Worm (Caenorhabditis elegans) whole organism, L4 larva: ENCODE results near the gene cky-1.

ENCODE experiments used
- ceh-20 ChIP-seq: fragments of 200-800 bp; sonication (Bioruptor generic); IDR thresholded peaks from 2 replicates; pipeline ENCODE4 v1.3.6; 2022; ENCODE audit warnings: missing genetic modification reagents, missing genetic modification characterization, missing compliant biosample characterization
- nhr-28 ChIP-seq: fragments of 150-350 bp; optimal IDR thresholded peaks from 2 replicates; lab custom pipeline; 2014; ENCODE audit warnings: missing biosample characterization, missing genetic modification characterization
- nhr-76 ChIP-seq: fragments of 150-350 bp; optimal IDR thresholded peaks from 2 replicates; lab custom pipeline; 2014; ENCODE audit warnings: missing biosample characterization, missing genetic modification characterization
- snpc-1.2 ChIP-seq: fragments of 200-800 bp; sonication (Bioruptor generic); IDR thresholded peaks from 2 replicates; pipeline ENCODE4 v1.3.6; 2022; ENCODE audit warnings: missing genetic modification reagents, missing genetic modification characterization, missing compliant biosample characterization
- zfp-2 ChIP-seq: sonication (generic microtip); optimal IDR thresholded peaks from 2 replicates; lab custom pipeline; 2016; ENCODE audit warnings: mild to moderate bottlenecking, missing genetic modification characterization, missing compliant biosample characterization
- zip-11 ChIP-seq: fragments of 200-800 bp; sonication (Bioruptor generic); IDR thresholded peaks from 2 replicates; pipeline ENCODE4 v1.3.6; 2022; ENCODE audit warnings: missing genetic modification characterization, missing compliant biosample characterization

DNA sequence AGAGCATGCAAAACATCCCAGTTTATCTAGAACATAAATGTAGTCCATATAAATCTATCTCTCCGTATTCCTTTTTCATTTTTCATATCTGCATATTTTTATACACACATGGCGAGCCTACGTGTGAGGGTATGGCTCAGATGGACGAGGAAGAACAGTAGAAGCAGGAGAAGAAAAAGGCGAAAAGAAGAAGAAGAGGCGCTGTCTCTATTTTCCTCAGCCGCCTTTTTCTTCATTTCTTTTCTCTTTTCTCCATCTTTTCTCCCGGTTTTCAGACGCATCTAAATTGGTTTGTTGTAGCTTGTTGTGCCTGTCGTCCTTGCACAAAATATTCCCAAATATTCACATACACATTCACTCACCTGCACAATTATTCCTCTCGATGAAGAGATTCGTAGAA lies 40.5 kb upstream of the cky-1 start, which contains the start of gene K10C8.4:
- TF ChIP-seq ceh-20, result no peak
- no peak for TF ChIP-seq zfp-2 (tag; lab: Kevin White, UChicago)
- TF ChIP-seq zip-11 (GFP tag; lab: Robert Waterston, UW), result no peak
- TF ChIP-seq snpc-1.2 (GFP tag; lab: Robert Waterston, UW), result no peak
- no peak for TF ChIP-seq nhr-28 (tag; lab: Kevin White, UChicago)
- no peak for TF ChIP-seq nhr-76 (tag; lab: Kevin White, UChicago)
